Worm (Caenorhabditis elegans): ENCODE data around the gene Y4C6B.1.

Gene Y4C6B.1

ce11 chrIV:5381334-5381733 lies 27.0 kb downstream of the Y4C6B.1 start, which contains the start of gene F41H10.2:
Gene F41H10.2 (plus strand): TSS chrIV:5381634.
- TF ChIP-seq T22C8.4 (GFP tag; IDR thresholded peaks at IDR 0.05): no peak
- TF ChIP-seq tab-1 (GFP tag; IDR thresholded peaks at IDR 0.05): no peak
- no peak for TF ChIP-seq ref-1 (GFP tag; conservative IDR thresholded peaks at IDR 0.05)

- no peak for TF ChIP-seq cog-1 (tag; optimal IDR thresholded peaks at IDR 0.05)
- TF ChIP-seq ref-1 (GFP tag; conservative IDR thresholded peaks at IDR 0.05): no peak
- no peak for TF ChIP-seq T22C8.4 (GFP tag; IDR thresholded peaks at IDR 0.05)
- no peak for TF ChIP-seq ztf-23 (GFP tag; IDR thresholded peaks at IDR 0.05)
- TF ChIP-seq tab-1 (GFP tag; IDR thresholded peaks at IDR 0.05): no peak
- no peak for TF ChIP-seq klf-2 (GFP tag; conservative IDR thresholded peaks at IDR 0.05)
Measured at ce11 chrIV:5382609-5383008, 28.3 kb downstream of the Y4C6B.1 start, which contains the start of gene F41H10.1. Gene F41H10.1 (plus strand): TSS chrIV:5382909.

- TF ChIP-seq med-1 (GFP tag; optimal IDR thresholded peaks at IDR 0.05; ENCODE audit: insufficient read depth) (no peak), tab-1 (GFP tag; IDR thresholded peaks at IDR 0.05) (no peak), ztf-29 (GFP tag; IDR thresholded peaks at IDR 0.05) (no peak), ref-1 (GFP tag; conservative IDR thresholded peaks at IDR 0.05) (no peak), klf-2 (GFP tag; conservative IDR thresholded peaks at IDR 0.05) (no peak), ztf-23 (GFP tag; IDR thresholded peaks at IDR 0.05) (no peak), flt-1 (GFP tag; IDR thresholded peaks at IDR 0.05) (no peak), T22C8.4 (GFP tag; IDR thresholded peaks at IDR 0.05) (no peak)
Measured at ce11 chrIV:5385020-5385419, 30.7 kb downstream of the Y4C6B.1 start, which contains the start of gene F41H10.12. Gene F41H10.12 (plus strand): TSS chrIV:5385320.

ce11 chrIV:5388477-5389065 lies 34.3 kb downstream of the Y4C6B.1 start, which contains the start of gene elo-6:
Gene elo-6 (minus strand): TSS chrIV:5388559.
- TF ChIP-seq ztf-23 (GFP tag; IDR thresholded peaks at IDR 0.05) (no peak), cog-1 (tag; optimal IDR thresholded peaks at IDR 0.05) (no peak), ref-1 (GFP tag; conservative IDR thresholded peaks at IDR 0.05) (no peak), med-1 (GFP tag; optimal IDR thresholded peaks at IDR 0.05; ENCODE audit: insufficient read depth) (no peak), T22C8.4 (GFP tag; IDR thresholded peaks at IDR 0.05) (no peak)

ce11 chrIV:5389951-5390350 lies 35.7 kb downstream of the Y4C6B.1 start:
- TF ChIP-seq T22C8.4 (GFP tag; IDR thresholded peaks at IDR 0.05) (no peak), cog-1 (tag; optimal IDR thresholded peaks at IDR 0.05) (no peak), tab-1 (GFP tag; IDR thresholded peaks at IDR 0.05) (no peak)

ce11 chrIV:5391507-5392057 lies 37.3 kb downstream of the Y4C6B.1 start, which contains the start of the genes htp-1 and ZK616.5:
Gene htp-1 (minus strand): TSS chrIV:5391557.
Gene ZK616.5 (plus strand): TSS chrIV:5391929.
- TF ChIP-seq tab-1 (GFP tag; IDR thresholded peaks at IDR 0.05) (no peak), T22C8.4 (GFP tag; IDR thresholded peaks at IDR 0.05) (no peak), med-1 (GFP tag; optimal IDR thresholded peaks at IDR 0.05; ENCODE audit: insufficient read depth) (no peak), ztf-23 (GFP tag; IDR thresholded peaks at IDR 0.05) (no peak), ztf-29 (GFP tag; IDR thresholded peaks at IDR 0.05) (no peak), klf-2 (GFP tag; conservative IDR thresholded peaks at IDR 0.05) (no peak), cog-1 (tag; optimal IDR thresholded peaks at IDR 0.05) (no peak), flt-1 (GFP tag; IDR thresholded peaks at IDR 0.05) (no peak), ref-1 (GFP tag; conservative IDR thresholded peaks at IDR 0.05) (no peak)

ce11 chrIV:5393566-5393965 lies 39.3 kb downstream of the Y4C6B.1 start:
- TF ChIP-seq klf-2 (GFP tag; conservative IDR thresholded peaks at IDR 0.05) (no peak), tab-1 (GFP tag; IDR thresholded peaks at IDR 0.05) (no peak), ref-1 (GFP tag; conservative IDR thresholded peaks at IDR 0.05) (no peak), ztf-29 (GFP tag; IDR thresholded peaks at IDR 0.05) (no peak), T22C8.4 (GFP tag; IDR thresholded peaks at IDR 0.05) (no peak), ztf-23 (GFP tag; IDR thresholded peaks at IDR 0.05) (no peak), cog-1 (tag; optimal IDR thresholded peaks at IDR 0.05) (no peak)

ce11 chrIV:5394687-5395086 lies 40.4 kb downstream of the Y4C6B.1 start, which contains the start of the genes perm-3 and swsn-6:
Gene perm-3 (minus strand): TSS chrIV:5394804.
Gene swsn-6 (plus strand): TSS chrIV:5395033.
- no peak for TF ChIP-seq med-1 (GFP tag; optimal IDR thresholded peaks at IDR 0.05; ENCODE audit: insufficient read depth)
- peak; percentile 66; the same call in 1 of the 2 replicates for TF ChIP-seq flt-1 (GFP tag; IDR thresholded peaks at IDR 0.05)
- no peak for TF ChIP-seq tab-1 (GFP tag; IDR thresholded peaks at IDR 0.05)
- TF ChIP-seq T22C8.4 (GFP tag; IDR thresholded peaks at IDR 0.05): peak; percentile 85; the same call in 1 of the 2 replicates
- TF ChIP-seq ztf-29 (GFP tag; IDR thresholded peaks at IDR 0.05): no peak
- no peak for TF ChIP-seq cog-1 (tag; optimal IDR thresholded peaks at IDR 0.05)

- TF ChIP-seq ztf-23 (GFP tag; IDR thresholded peaks at IDR 0.05) (no peak), T22C8.4 (GFP tag; IDR thresholded peaks at IDR 0.05) (no peak), tab-1 (GFP tag; IDR thresholded peaks at IDR 0.05) (no peak), klf-2 (GFP tag; conservative IDR thresholded peaks at IDR 0.05) (no peak), flt-1 (GFP tag; IDR thresholded peaks at IDR 0.05) (no peak), ref-1 (GFP tag; conservative IDR thresholded peaks at IDR 0.05) (no peak), med-1 (GFP tag; optimal IDR thresholded peaks at IDR 0.05; ENCODE audit: insufficient read depth) (no peak), ztf-29 (GFP tag; IDR thresholded peaks at IDR 0.05) (no peak), cog-1 (tag; optimal IDR thresholded peaks at IDR 0.05) (no peak)
Measured at ce11 chrIV:5396769-5397168, 42.5 kb downstream of the Y4C6B.1 start, which contains the start of gene ZK616.3. Gene ZK616.3 (plus strand): TSS chrIV:5397069.

- no peak for TF ChIP-seq med-1 (GFP tag; optimal IDR thresholded peaks at IDR 0.05; ENCODE audit: insufficient read depth)
- no peak for TF ChIP-seq tab-1 (GFP tag; IDR thresholded peaks at IDR 0.05)
Measured at ce11 chrIV:5397539-5397938, 43.3 kb downstream of the Y4C6B.1 start, which contains the start of gene ZK616.2. Gene ZK616.2 (plus strand): TSS chrIV:5397839.

Measured in whole organism, midembryonic.